Fruit fly (Drosophila melanogaster) whole organism, prepupa: Measurements from ENCODE around the gene Keap1.

Experiments
- Blimp-1 ChIP-seq: fragments of 200-800 bp; sonication (Bioruptor generic); optimal IDR thresholded peaks from 3 replicates; lab custom pipeline; 2017; ENCODE audit warnings: missing biosample characterization, missing genetic modification characterization, mild to moderate bottlenecking, moderate library complexity, missing genetic modification reagents
- CG10669 ChIP-seq: fragments of 200-800 bp; sonication (Bioruptor generic); optimal IDR thresholded peaks from 3 replicates; lab custom pipeline; 2018; ENCODE audit warnings: missing biosample characterization, mild to moderate bottlenecking, missing genetic modification characterization, moderate library complexity
- CG11294 ChIP-seq: fragments of 200-800 bp; sonication (Bioruptor generic); IDR thresholded peaks from 2 replicates; pipeline ENCODE4 v1.3.6; 2022; ENCODE audit warnings: missing biosample characterization, missing genetic modification characterization
- CG11762 ChIP-seq: fragments of 200-800 bp; sonication (Bioruptor generic); optimal IDR thresholded peaks from 3 replicates; lab custom pipeline; 2016; ENCODE audit warnings: missing biosample characterization, missing genetic modification characterization; ENCODE audit not compliant: insufficient read depth
- CG11902 ChIP-seq: fragments of 200-800 bp; sonication (Bioruptor generic); optimal IDR thresholded peaks from 3 replicates; lab custom pipeline; 2016; ENCODE audit warnings: missing biosample characterization, missing genetic modification characterization
- CG16779 ChIP-seq: fragments of 200-800 bp; sonication (Bioruptor generic); optimal IDR thresholded peaks from 3 replicates; lab custom pipeline; 2017; ENCODE audit warnings: missing biosample characterization, mild to moderate bottlenecking, missing genetic modification characterization
- CG3032 ChIP-seq: fragments of 200-800 bp; optimal IDR thresholded peaks from 2 replicates; lab custom pipeline; 2019; ENCODE audit warnings: missing biosample characterization, mild to moderate bottlenecking, missing genetic modification characterization, moderate library complexity
- CG3919 ChIP-seq: fragments of 200-800 bp; sonication (Bioruptor generic); optimal IDR thresholded peaks from 3 replicates; lab custom pipeline; 2016; ENCODE audit warnings: missing biosample characterization, missing genetic modification characterization
- CG4318 ChIP-seq: fragments of 200-800 bp; sonication (Bioruptor generic); optimal IDR thresholded peaks from 3 replicates; lab custom pipeline; 2017; ENCODE audit warnings: missing biosample characterization, mild to moderate bottlenecking, missing genetic modification characterization
- CG6276 ChIP-seq: fragments of 200-800 bp; sonication (Bioruptor generic); optimal IDR thresholded peaks from 2 replicates; lab custom pipeline; 2017; ENCODE audit warnings: missing biosample characterization, mild to moderate bottlenecking, missing genetic modification characterization
- CG6808 ChIP-seq: fragments of 200-800 bp; sonication (Bioruptor generic); optimal IDR thresholded peaks from 3 replicates; lab custom pipeline; 2017; ENCODE audit warnings: missing biosample characterization, missing genetic modification characterization, mild to moderate bottlenecking, moderate library complexity, missing genetic modification reagents
- CG6854 ChIP-seq: fragments of 200-800 bp; sonication (Bioruptor generic); optimal IDR thresholded peaks from 2 replicates; lab custom pipeline; 2017; ENCODE audit warnings: missing biosample characterization, mild to moderate bottlenecking, missing genetic modification characterization
- CG7368 ChIP-seq: fragments of 200-800 bp; sonication (Bioruptor generic); optimal IDR thresholded peaks from 3 replicates; lab custom pipeline; 2016; ENCODE audit warnings: missing biosample characterization, missing genetic modification characterization
- CG8119 ChIP-seq: fragments of 200-800 bp; sonication (Bioruptor generic); IDR thresholded peaks from 3 replicates; pipeline ENCODE4 v1.3.6; 2022; ENCODE audit warnings: missing biosample characterization, missing genetic modification characterization
- CG8319 ChIP-seq: fragments of 200-800 bp; sonication (Bioruptor generic); optimal IDR thresholded peaks from 3 replicates; lab custom pipeline; 2016; ENCODE audit warnings: missing biosample characterization, missing genetic modification characterization
- CG8632 ChIP-seq: fragments of 200-800 bp; sonication (Bioruptor generic); optimal IDR thresholded peaks from 3 replicates; lab custom pipeline; 2016; ENCODE audit warnings: missing biosample characterization, missing genetic modification characterization
- Eip75B ChIP-seq: fragments of 200-800 bp; sonication (Bioruptor generic); optimal IDR thresholded peaks from 3 replicates; lab custom pipeline; 2016; ENCODE audit warnings: missing biosample characterization, missing genetic modification characterization
- Eip78C ChIP-seq: fragments of 200-800 bp; sonication (Bioruptor generic); peaks from one replicate; lab custom pipeline; 2016; ENCODE audit warnings: missing biosample characterization, missing genetic modification characterization
- Eip93F ChIP-seq: fragments of 200-800 bp; sonication (Bioruptor generic); optimal IDR thresholded peaks from 2 replicates; lab custom pipeline; 2016; ENCODE audit warnings: missing biosample characterization, mild to moderate bottlenecking, missing genetic modification characterization
- Gug ChIP-seq: fragments of 200-800 bp; sonication (Bioruptor generic); IDR thresholded peaks from 2 replicates; pipeline ENCODE4 v1.3.6; 2022; ENCODE audit warnings: missing biosample characterization, missing genetic modification characterization
- Hr38 ChIP-seq: sonication (Bioruptor generic); optimal IDR thresholded peaks from 2 replicates; lab custom pipeline; 2016; ENCODE audit warnings: missing biosample characterization, missing genetic modification characterization
- Hr39 ChIP-seq: fragments of 200-800 bp; sonication (Bioruptor generic); optimal IDR thresholded peaks from 2 replicates; lab custom pipeline; 2016; ENCODE audit warnings: missing biosample characterization, missing genetic modification characterization
- Hr4 ChIP-seq: fragments of 200-800 bp; sonication (Bioruptor generic); optimal IDR thresholded peaks from 3 replicates; lab custom pipeline; 2016; ENCODE audit warnings: missing biosample characterization, missing genetic modification characterization
- Lpt ChIP-seq: fragments of 200-800 bp; sonication (Bioruptor generic); optimal IDR thresholded peaks from 3 replicates; lab custom pipeline; 2016; ENCODE audit warnings: missing biosample characterization, missing genetic modification characterization
- Met ChIP-seq: fragments of 200-800 bp; sonication (Bioruptor generic); optimal IDR thresholded peaks from 3 replicates; lab custom pipeline; 2016; ENCODE audit warnings: missing biosample characterization, missing genetic modification characterization
- Sox102F ChIP-seq: fragments of 200-800 bp; sonication (Bioruptor generic); optimal IDR thresholded peaks from 2 replicates; lab custom pipeline; 2016; ENCODE audit warnings: missing biosample characterization, mild to moderate bottlenecking, missing genetic modification characterization
- Sox14 ChIP-seq: fragments of 200-800 bp; sonication (Bioruptor generic); optimal IDR thresholded peaks from 3 replicates; lab custom pipeline; 2016; ENCODE audit warnings: missing biosample characterization, missing genetic modification characterization
- achi ChIP-seq: fragments of 200-800 bp; sonication (Bioruptor generic); optimal IDR thresholded peaks from 3 replicates; lab custom pipeline; 2016; ENCODE audit warnings: missing biosample characterization, missing genetic modification characterization
- acj6 ChIP-seq: fragments of 200-800 bp; sonication (Bioruptor generic); optimal IDR thresholded peaks from 3 replicates; lab custom pipeline; 2016; ENCODE audit warnings: missing biosample characterization, missing genetic modification characterization
- cyc ChIP-seq: fragments of 200-800 bp; sonication (Bioruptor generic); optimal IDR thresholded peaks from 3 replicates; lab custom pipeline; 2016; ENCODE audit warnings: missing biosample characterization, missing genetic modification characterization
- dac ChIP-seq: fragments of 200-800 bp; sonication (Bioruptor generic); optimal IDR thresholded peaks from 2 replicates; lab custom pipeline; 2017; ENCODE audit warnings: missing biosample characterization, mild to moderate bottlenecking, missing genetic modification characterization
- dsx ChIP-seq: fragments of 200-800 bp; optimal IDR thresholded peaks from 3 replicates; lab custom pipeline; 2019; ENCODE audit warnings: missing biosample characterization, mild to moderate bottlenecking, missing genetic modification characterization, moderate library complexity; ENCODE audit not compliant: poor library complexity, severe bottlenecking
- eg ChIP-seq: fragments of 200-800 bp; sonication (Bioruptor generic); IDR thresholded peaks from 3 replicates; pipeline ENCODE4 v1.3.6; 2022; ENCODE audit warnings: missing biosample characterization, missing genetic modification characterization
- esn ChIP-seq: fragments of 200-800 bp; sonication (Bioruptor generic); optimal IDR thresholded peaks from 2 replicates; lab custom pipeline; 2016; ENCODE audit warnings: missing biosample characterization, mild to moderate bottlenecking, missing genetic modification characterization, moderate library complexity
- fd59A ChIP-seq: fragments of 200-800 bp; sonication (Bioruptor generic); optimal IDR thresholded peaks from 2 replicates; lab custom pipeline; 2017; ENCODE audit warnings: missing biosample characterization, mild to moderate bottlenecking, missing genetic modification characterization, missing genetic modification reagents
- fd85E ChIP-seq: fragments of 200-800 bp; sonication (Bioruptor generic); optimal IDR thresholded peaks from 3 replicates; lab custom pipeline; 2016; ENCODE audit warnings: missing biosample characterization, missing genetic modification characterization
- fkh ChIP-seq: fragments of 200-800 bp; sonication (Bioruptor generic); optimal IDR thresholded peaks from 3 replicates; lab custom pipeline; 2017; ENCODE audit warnings: missing biosample characterization, mild to moderate bottlenecking, missing genetic modification characterization, moderate library complexity
- lz ChIP-seq: fragments of 200-800 bp; sonication (Bioruptor generic); optimal IDR thresholded peaks from 3 replicates; lab custom pipeline; 2016; ENCODE audit warnings: missing biosample characterization, missing genetic modification characterization
- net ChIP-seq: fragments of 200-800 bp; sonication (Bioruptor generic); optimal IDR thresholded peaks from 3 replicates; lab custom pipeline; 2016; ENCODE audit warnings: missing biosample characterization, missing genetic modification characterization
- pdm3 ChIP-seq: fragments of 200-800 bp; sonication (Bioruptor generic); optimal IDR thresholded peaks from 3 replicates; lab custom pipeline; 2016; ENCODE audit warnings: missing biosample characterization, missing genetic modification characterization
- salr ChIP-seq, 2 experiments: fragments of 200-800 bp; sonication (Bioruptor generic); optimal IDR thresholded peaks; 3 replicates each; lab custom pipeline; 2016 to 2018; ENCODE audit warnings: missing biosample characterization in 2 of 2, missing genetic modification characterization in 2 of 2, mild to moderate bottlenecking in 1 of 2
- spab ChIP-seq: fragments of 200-800 bp; sonication (Bioruptor generic); optimal IDR thresholded peaks from 2 replicates; lab custom pipeline; 2017; ENCODE audit warnings: missing biosample characterization, mild to moderate bottlenecking, missing genetic modification characterization, missing genetic modification reagents
- ss ChIP-seq, 2 experiments: fragments of 200-800 bp; sonication (Bioruptor generic); optimal IDR thresholded peaks; 2 replicates in 1 of 2; 3 replicates in 1 of 2; lab custom pipeline; 2017 to 2018; ENCODE audit warnings: mild to moderate bottlenecking in 2 of 2, missing biosample characterization in 2 of 2, missing genetic modification characterization in 2 of 2, moderate library complexity in 1 of 2
- svp ChIP-seq: fragments of 200-800 bp; sonication (Bioruptor generic); peaks from one replicate; lab custom pipeline; 2016; ENCODE audit warnings: missing biosample characterization, missing genetic modification characterization
- topi ChIP-seq: fragments of 200-800 bp; sonication (Bioruptor generic); optimal IDR thresholded peaks from 3 replicates; lab custom pipeline; 2016; ENCODE audit warnings: missing biosample characterization, missing genetic modification characterization

Gene Keap1

dm6 chr3R:17059100-17059810, 20.5 kb downstream of the Keap1 start (continued):
- TF ChIP-seq CG8632 (GFP tag; lab: Kevin White, UChicago) = peak; percentile 89
- TF ChIP-seq eg (GFP tag; lab: Robert Waterston, UW) = peak; percentile 45
- peak; percentile 80 for TF ChIP-seq Lpt (GFP tag; lab: Kevin White, UChicago)
- TF ChIP-seq CG6854 = peak; percentile 25
- TF ChIP-seq fd85E (GFP tag; lab: Kevin White, UChicago) = peak; percentile 26
- no peak for TF ChIP-seq Hr38 (GFP tag; lab: Kevin White, UChicago)
- TF ChIP-seq lz (GFP tag; lab: Kevin White, UChicago) = peak; percentile 78
- TF ChIP-seq CG7368 = peak; percentile 77
- TF ChIP-seq CG3919 (GFP tag; lab: Kevin White, UChicago) = peak; percentile 88
- peak; percentile 41 for TF ChIP-seq CG11294 (GFP tag; lab: Robert Waterston, UW)
- peak; percentile 86 for TF ChIP-seq CG10669 (GFP tag; lab: Kevin White, UChicago)
- TF ChIP-seq ss (GFP tag; optimal IDR thresholded peaks at IDR 0.05; lab: Kevin White, UChicago) = peak; percentile 73 to 79
- peak; percentile 69 for TF ChIP-seq dsx (GFP tag; lab: Kevin White, UChicago)
- TF ChIP-seq acj6 (GFP tag; lab: Kevin White, UChicago) = peak; percentile 87
- peak; percentile 93 for TF ChIP-seq Hr4
- peak; percentile 80 for TF ChIP-seq CG11902 (GFP tag; lab: Kevin White, UChicago)
- peak; percentile 31 for TF ChIP-seq Blimp-1
- TF ChIP-seq Sox14 (GFP tag; lab: Kevin White, UChicago) = peak; percentile 91
- TF ChIP-seq CG8319 = peak; percentile 83
- TF ChIP-seq net (GFP tag; lab: Kevin White, UChicago) = peak; percentile 81
- peak; percentile 82 for TF ChIP-seq esn (GFP tag; lab: Kevin White, UChicago)
- peak; percentile 88 for TF ChIP-seq fd59A (GFP tag; lab: Kevin White, UChicago)
- TF ChIP-seq topi (GFP tag; lab: Kevin White, UChicago) = peak; percentile 81
- TF ChIP-seq Gug (GFP tag; lab: Robert Waterston, UW) = peak; percentile 52
- TF ChIP-seq CG4318 (GFP tag; lab: Kevin White, UChicago) = peak; percentile 94
- TF ChIP-seq salr (GFP tag; optimal IDR thresholded peaks at IDR 0.05; lab: Kevin White, UChicago) = peak; percentile 74 to 95
- TF ChIP-seq fkh (GFP tag; lab: Kevin White, UChicago) = peak; percentile 32
- peak; percentile 90 for TF ChIP-seq dac (GFP tag; lab: Kevin White, UChicago)
- peak; percentile 82 for TF ChIP-seq CG3032 (tag; lab: Kevin White, UChicago)
- peak; percentile 76 for TF ChIP-seq cyc (GFP tag; lab: Kevin White, UChicago)
- TF ChIP-seq CG11762 (GFP tag; lab: Kevin White, UChicago) = peak; percentile 83

DNA sequence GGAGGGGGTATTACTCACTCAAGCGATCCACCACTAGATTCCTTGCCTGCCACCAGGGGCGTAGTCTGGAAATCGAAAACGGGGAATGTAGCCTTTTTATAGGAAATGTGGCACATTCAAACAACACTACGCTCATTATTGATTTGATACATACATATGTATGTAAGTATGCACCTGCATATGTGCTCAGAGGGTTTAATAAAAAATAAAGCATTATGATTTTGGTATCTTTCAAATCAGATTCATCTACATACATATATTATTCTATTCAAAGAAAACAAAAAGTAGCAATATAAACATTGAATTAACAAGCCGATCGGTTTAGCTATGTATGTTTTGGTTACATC, 22.9 kb downstream of the Keap1 start:
- TF ChIP-seq achi (GFP tag; lab: Kevin White, UChicago) = peak; percentile 29
- no peak for TF ChIP-seq Gug (GFP tag; lab: Robert Waterston, UW)
- TF ChIP-seq salr (GFP tag; optimal IDR thresholded peaks at IDR 0.05; lab: Kevin White, UChicago) = peak in 1 of 2 experiments; percentile 47
- peak; percentile 52 for TF ChIP-seq pdm3 (GFP tag; lab: Kevin White, UChicago)
- TF ChIP-seq Sox102F (GFP tag; lab: Kevin White, UChicago) = no peak
- TF ChIP-seq CG3919 (GFP tag; lab: Kevin White, UChicago) = peak; percentile 55
- TF ChIP-seq dsx (GFP tag; lab: Kevin White, UChicago) = no peak
- no peak for TF ChIP-seq Blimp-1
- TF ChIP-seq Eip93F (GFP tag; lab: Kevin White, UChicago) = no peak
- peak; percentile 53 for TF ChIP-seq CG4318 (GFP tag; lab: Kevin White, UChicago)
- peak; percentile 53 for TF ChIP-seq CG10669 (GFP tag; lab: Kevin White, UChicago)
- no peak for TF ChIP-seq fd85E (GFP tag; lab: Kevin White, UChicago)
- TF ChIP-seq CG6276 (GFP tag; lab: Kevin White, UChicago) = no peak
- peak; percentile 35 for TF ChIP-seq acj6 (GFP tag; lab: Kevin White, UChicago)
- peak; percentile 47 for TF ChIP-seq fd59A (GFP tag; lab: Kevin White, UChicago)
- TF ChIP-seq CG6808 (GFP tag; lab: Kevin White, UChicago) = peak; percentile 59
- TF ChIP-seq Hr39 (GFP tag; lab: Kevin White, UChicago) = peak; percentile 1
- peak; percentile 44 for TF ChIP-seq spab (GFP tag; lab: Kevin White, UChicago)
- TF ChIP-seq fkh (GFP tag; lab: Kevin White, UChicago) = no peak
- no peak for TF ChIP-seq CG11762 (GFP tag; lab: Kevin White, UChicago)
- no peak for TF ChIP-seq Lpt (GFP tag; lab: Kevin White, UChicago)
- peak; percentile 17 for TF ChIP-seq CG11902 (GFP tag; lab: Kevin White, UChicago)
- TF ChIP-seq dac (GFP tag; lab: Kevin White, UChicago) = no peak
- TF ChIP-seq Hr38 (GFP tag; lab: Kevin White, UChicago) = no peak
- no peak for TF ChIP-seq ss (GFP tag; optimal IDR thresholded peaks at IDR 0.05; lab: Kevin White, UChicago)
- TF ChIP-seq CG8119 (GFP tag; lab: Robert Waterston, UW) = peak; percentile 20; the same call in 1 of the 3 replicates
- TF ChIP-seq Eip75B = peak; percentile 21
- TF ChIP-seq Met (GFP tag; lab: Kevin White, UChicago) = peak; percentile 46
- TF ChIP-seq svp = peak; percentile 29
- peak; percentile 89 for TF ChIP-seq Eip78C (GFP tag; lab: Kevin White, UChicago)
- peak; percentile 65 for TF ChIP-seq Hr4
- TF ChIP-seq CG16779 (tag; lab: Kevin White, UChicago) = no peak
